Fruit fly (Drosophila melanogaster) whole organism, adult: ENCODE data around the gene CG15382.

ENCODE experiments used
- CG11617 ChIP-seq: fragments of 200-800 bp; sonication (Bioruptor generic); optimal IDR thresholded peaks from 2 replicates; lab custom pipeline; 2017; ENCODE audit warnings: mild to moderate bottlenecking, missing biosample characterization, missing genetic modification reagents, missing genetic modification characterization
- CG12768 ChIP-seq: fragments of 200-800 bp; sonication (Bioruptor generic); optimal IDR thresholded peaks from 2 replicates; lab custom pipeline; 2017; ENCODE audit warnings: missing biosample characterization, missing genetic modification characterization, mild to moderate bottlenecking, moderate library complexity, missing genetic modification reagents
- CG1620 ChIP-seq: fragments of 200-800 bp; sonication (Bioruptor generic); optimal IDR thresholded peaks from 2 replicates; lab custom pipeline; 2016; ENCODE audit warnings: missing biosample characterization, missing genetic modification characterization
- CG5204 ChIP-seq: fragments of 200-800 bp; sonication (Bioruptor generic); optimal IDR thresholded peaks from 2 replicates; lab custom pipeline; 2016; ENCODE audit warnings: missing biosample characterization, missing genetic modification characterization
- CG7045 ChIP-seq: fragments of 200-800 bp; sonication (Bioruptor generic); optimal IDR thresholded peaks from 2 replicates; lab custom pipeline; 2017; ENCODE audit warnings: missing biosample characterization, mild to moderate bottlenecking, missing genetic modification characterization
- Mnt ChIP-seq: fragments of 200-800 bp; sonication (Bioruptor generic); optimal IDR thresholded peaks from 2 replicates; lab custom pipeline; 2016; ENCODE audit warnings: missing biosample characterization, mild to moderate bottlenecking, missing genetic modification characterization
- cic ChIP-seq: fragments of 200-800 bp; sonication (Bioruptor generic); optimal IDR thresholded peaks from 2 replicates; lab custom pipeline; 2017; ENCODE audit warnings: missing biosample characterization, mild to moderate bottlenecking, missing genetic modification characterization, moderate library complexity
- tj ChIP-seq: fragments of 200-800 bp; sonication (Bioruptor generic); optimal IDR thresholded peaks from 3 replicates; lab custom pipeline; 2017; ENCODE audit warnings: missing biosample characterization, mild to moderate bottlenecking, missing genetic modification characterization, moderate library complexity

DNA sequence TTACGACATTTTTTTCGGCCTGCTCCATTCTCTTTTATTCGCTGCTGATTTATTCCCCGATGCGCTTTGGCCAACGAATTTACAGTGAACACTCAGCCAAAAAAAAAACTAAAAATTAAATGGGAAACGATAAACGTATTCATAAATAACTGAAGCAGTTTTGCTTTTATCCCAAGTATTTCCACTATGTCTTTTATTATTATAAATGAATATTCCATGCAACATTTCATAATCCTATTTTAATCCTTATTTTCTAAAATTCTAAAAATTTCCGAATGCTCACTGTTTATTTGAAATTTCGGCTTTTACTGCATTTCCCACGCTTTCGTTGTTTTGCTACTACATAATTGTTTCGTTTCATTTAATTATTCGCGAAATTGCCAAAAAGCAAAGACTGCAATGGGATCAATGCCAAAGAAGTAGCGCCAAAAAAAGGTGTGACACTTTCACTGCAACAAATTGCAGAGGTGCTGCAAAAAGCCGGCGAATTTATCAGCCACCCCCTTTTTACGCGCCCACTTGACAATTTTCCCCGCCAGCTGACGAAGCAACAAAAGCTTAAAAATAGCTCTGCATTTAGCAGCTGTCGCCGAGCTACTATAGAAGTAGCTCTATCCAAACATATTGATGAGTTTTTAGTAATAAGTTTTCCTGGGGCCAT, 24.0 kb upstream of the CG15382 start:
- peak; percentile 78 for TF ChIP-seq tj (GFP tag; lab: Kevin White, UChicago)
- no peak for TF ChIP-seq CG1620 (GFP tag; lab: Kevin White, UChicago)
- TF ChIP-seq CG12768 (GFP tag; lab: Kevin White, UChicago) = no peak
- peak; percentile 30 for TF ChIP-seq CG11617 (GFP tag; lab: Kevin White, UChicago)
- TF ChIP-seq Mnt (GFP tag; lab: Kevin White, UChicago) = peak; percentile 4
- TF ChIP-seq CG5204 (GFP tag; lab: Kevin White, UChicago) = no peak
- TF ChIP-seq CG7045 (GFP tag; lab: Kevin White, UChicago) = no peak
- TF ChIP-seq cic (GFP tag; lab: Kevin White, UChicago) = no peak
